Fruit fly (Drosophila melanogaster) whole organism, embryonic: ENCODE results near the gene Sidpn.

Experiments
- Abd-B ChIP-seq: fragments of 200-800 bp; sonication (Bioruptor generic); optimal IDR thresholded peaks from 2 replicates; lab custom pipeline; 2018; ENCODE audit warnings: missing biosample characterization, mild to moderate bottlenecking, missing genetic modification characterization, moderate library complexity
- Aef1 ChIP-seq: fragments of 200-800 bp; sonication (Bioruptor generic); IDR thresholded peaks from 3 replicates; pipeline ENCODE4 v1.3.6; 2022; ENCODE audit warnings: missing biosample characterization, missing genetic modification characterization
- C15 ChIP-seq: fragments of 200-800 bp; sonication (Bioruptor generic); IDR thresholded peaks from 3 replicates; pipeline ENCODE4 v1.3.6; 2022; ENCODE audit warnings: missing biosample characterization, missing genetic modification characterization
- CG1024 ChIP-seq: fragments of 200-800 bp; sonication (Bioruptor generic); IDR thresholded peaks from 2 replicates; pipeline ENCODE4 v1.3.6; 2022; ENCODE audit warnings: missing biosample characterization, missing genetic modification characterization
- CG10431 ChIP-seq: fragments of 200-800 bp; sonication (Bioruptor generic); optimal IDR thresholded peaks from 3 replicates; lab custom pipeline; 2018; ENCODE audit warnings: missing biosample characterization, mild to moderate bottlenecking, missing genetic modification characterization
- CG10654 ChIP-seq: fragments of 200-800 bp; sonication (Bioruptor generic); optimal IDR thresholded peaks from 2 replicates; lab custom pipeline; 2016; ENCODE audit warnings: missing biosample characterization, missing genetic modification characterization
- CG11456 ChIP-seq: fragments of 200-800 bp; sonication (Bioruptor generic); IDR thresholded peaks from 3 replicates; pipeline ENCODE4 v1.3.6; 2022; ENCODE audit warnings: missing biosample characterization, missing genetic modification characterization
- CG12219 ChIP-seq: fragments of 200-800 bp; sonication (Bioruptor generic); optimal IDR thresholded peaks from 3 replicates; lab custom pipeline; 2018; ENCODE audit warnings: missing biosample characterization, mild to moderate bottlenecking, missing genetic modification characterization
- CG14965 ChIP-seq: fragments of 200-800 bp; sonication (Bioruptor generic); optimal IDR thresholded peaks from 2 replicates; lab custom pipeline; 2016; ENCODE audit warnings: missing biosample characterization, missing genetic modification characterization, borderline replicate concordance
- CG15696 ChIP-seq: fragments of 200-800 bp; sonication (Bioruptor generic); optimal IDR thresholded peaks from 2 replicates; lab custom pipeline; 2019; ENCODE audit warnings: missing biosample characterization, mild to moderate bottlenecking, missing genetic modification characterization, moderate library complexity
- CG17359 ChIP-seq: fragments of 200-800 bp; sonication (Bioruptor generic); optimal IDR thresholded peaks from 3 replicates; lab custom pipeline; 2018; ENCODE audit warnings: missing biosample characterization, mild to moderate bottlenecking, missing genetic modification characterization, moderate library complexity
- CG17568 ChIP-seq: fragments of 200-800 bp; sonication (Bioruptor generic); optimal IDR thresholded peaks from 2 replicates; lab custom pipeline; 2018; ENCODE audit warnings: missing biosample characterization, mild to moderate bottlenecking, missing genetic modification characterization, moderate library complexity
- CG18619 ChIP-seq: fragments of 200-800 bp; sonication (Bioruptor generic); optimal IDR thresholded peaks from 3 replicates; lab custom pipeline; 2017; ENCODE audit warnings: missing biosample characterization, mild to moderate bottlenecking, missing genetic modification characterization
- CG2116 ChIP-seq: fragments of 200-800 bp; sonication (Bioruptor generic); optimal IDR thresholded peaks from 3 replicates; lab custom pipeline; 2018; ENCODE audit warnings: missing biosample characterization, mild to moderate bottlenecking, missing genetic modification characterization
- CG2129 ChIP-seq: fragments of 200-800 bp; sonication (Bioruptor generic); IDR thresholded peaks from 2 replicates; pipeline ENCODE4 v1.3.6; 2022; ENCODE audit warnings: missing biosample characterization, missing genetic modification characterization; ENCODE audit not compliant: partially characterized antibody
- CG3163 ChIP-seq: fragments of 200-800 bp; sonication (Bioruptor generic); optimal IDR thresholded peaks from 3 replicates; lab custom pipeline; 2016; ENCODE audit warnings: missing biosample characterization, missing genetic modification characterization
- CG34376 ChIP-seq: fragments of 200-800 bp; sonication (Bioruptor generic); optimal IDR thresholded peaks from 2 replicates; lab custom pipeline; 2018; ENCODE audit warnings: missing biosample characterization, mild to moderate bottlenecking, missing genetic modification characterization
- CG5245 ChIP-seq: fragments of 200-800 bp; sonication (Bioruptor generic); optimal IDR thresholded peaks from 3 replicates; lab custom pipeline; 2016; ENCODE audit warnings: missing biosample characterization, missing genetic modification characterization
- CG6654 ChIP-seq: fragments of 200-800 bp; sonication (Bioruptor generic); optimal IDR thresholded peaks from 2 replicates; lab custom pipeline; 2017; ENCODE audit warnings: missing biosample characterization, mild to moderate bottlenecking, missing genetic modification characterization
- CG7745 ChIP-seq: fragments of 200-800 bp; sonication (Bioruptor generic); optimal IDR thresholded peaks from 2 replicates; lab custom pipeline; 2018; ENCODE audit warnings: missing biosample characterization, mild to moderate bottlenecking, missing genetic modification characterization, moderate library complexity
- Drgx ChIP-seq: fragments of 200-800 bp; sonication (Bioruptor generic); IDR thresholded peaks from 2 replicates; pipeline ENCODE4 v1.3.6; 2022; ENCODE audit warnings: missing biosample characterization, missing genetic modification characterization
- Fer3 ChIP-seq: fragments of 200-800 bp; sonication (Bioruptor generic); optimal IDR thresholded peaks from 2 replicates; lab custom pipeline; 2018; ENCODE audit warnings: missing biosample characterization, mild to moderate bottlenecking, missing genetic modification characterization, moderate library complexity
- H2.0 ChIP-seq: fragments of 200-800 bp; sonication (Bioruptor generic); IDR thresholded peaks from 2 replicates; pipeline ENCODE4 v1.3.6; 2022; ENCODE audit warnings: missing biosample characterization, missing genetic modification characterization
- HHEX ChIP-seq: fragments of 200-800 bp; sonication (Bioruptor generic); optimal IDR thresholded peaks from 3 replicates; lab custom pipeline; 2017; ENCODE audit warnings: missing biosample characterization, mild to moderate bottlenecking, missing genetic modification characterization, missing genetic modification reagents
- Hand ChIP-seq: fragments of 200-800 bp; sonication (Bioruptor generic); optimal IDR thresholded peaks from 2 replicates; lab custom pipeline; 2017; ENCODE audit warnings: mild to moderate bottlenecking, missing biosample characterization, missing genetic modification reagents, missing genetic modification characterization
- NFAT ChIP-seq: fragments of 200-800 bp; sonication (Bioruptor generic); IDR thresholded peaks from 2 replicates; pipeline ENCODE4 v1.3.6; 2022; ENCODE audit warnings: missing biosample characterization, missing genetic modification characterization
- Oaz ChIP-seq: fragments of 200-800 bp; sonication (Bioruptor generic); IDR thresholded peaks from 2 replicates; pipeline ENCODE4 v1.3.6; 2022; ENCODE audit warnings: missing biosample characterization, missing genetic modification characterization
- Six4 ChIP-seq: fragments of 200-800 bp; sonication (Bioruptor generic); optimal IDR thresholded peaks from 2 replicates; lab custom pipeline; 2016; ENCODE audit warnings: missing biosample characterization, missing genetic modification characterization
- Sox100B ChIP-seq: fragments of 200-800 bp; sonication (Bioruptor generic); optimal IDR thresholded peaks from 3 replicates; lab custom pipeline; 2018; ENCODE audit warnings: missing biosample characterization, mild to moderate bottlenecking, missing genetic modification characterization
- Tbp ChIP-seq: fragments of >200 bp; optimal IDR thresholded peaks from 2 replicates; lab custom pipeline; 2018; ENCODE audit warnings: missing biosample characterization, missing genetic modification characterization
- Vsx1 ChIP-seq: fragments of 200-800 bp; sonication (Bioruptor generic); optimal IDR thresholded peaks from 2 replicates; lab custom pipeline; 2017; ENCODE audit warnings: missing biosample characterization, mild to moderate bottlenecking, missing genetic modification characterization, missing genetic modification reagents
- Xrp1 ChIP-seq: fragments of 200-800 bp; sonication (Bioruptor generic); IDR thresholded peaks from 2 replicates; pipeline ENCODE4 v1.3.6; 2022; ENCODE audit warnings: missing biosample characterization, missing genetic modification characterization
- abd-A ChIP-seq: fragments of 200-800 bp; sonication (Bioruptor generic); optimal IDR thresholded peaks from 3 replicates; lab custom pipeline; 2019; ENCODE audit warnings: missing biosample characterization, mild to moderate bottlenecking, missing genetic modification characterization, moderate library complexity
- ara ChIP-seq: fragments of 200-800 bp; sonication (Bioruptor generic); IDR thresholded peaks from 2 replicates; pipeline ENCODE4 v1.3.6; 2022; ENCODE audit warnings: missing biosample characterization, missing genetic modification characterization
- ato ChIP-seq: fragments of 200-800 bp; sonication (Bioruptor generic); IDR thresholded peaks from 2 replicates; pipeline ENCODE4 v1.3.6; 2022; ENCODE audit warnings: missing biosample characterization, missing genetic modification characterization; ENCODE audit not compliant: partially characterized antibody
- bsh ChIP-seq, 2 experiments: fragments of 200-800 bp; sonication (Bioruptor generic); optimal IDR thresholded peaks; 2 replicates each; lab custom pipeline; 2017 to 2018; ENCODE audit warnings: mild to moderate bottlenecking in 2 of 2, missing biosample characterization in 2 of 2, missing genetic modification characterization in 2 of 2, moderate library complexity in 1 of 2
- cas ChIP-seq: fragments of 200-800 bp; sonication (Bioruptor generic); IDR thresholded peaks from 2 replicates; pipeline ENCODE4 v1.3.6; 2022; ENCODE audit warnings: missing biosample characterization, missing genetic modification characterization
- ems ChIP-seq: fragments of 200-800 bp; sonication (Bioruptor generic); optimal IDR thresholded peaks from 3 replicates; lab custom pipeline; 2016; ENCODE audit warnings: missing biosample characterization, missing genetic modification characterization
- gce ChIP-seq: fragments of 200-800 bp; sonication (Bioruptor generic); IDR thresholded peaks from 3 replicates; pipeline ENCODE4 v1.3.6; 2022; ENCODE audit warnings: missing biosample characterization, missing genetic modification characterization
- nerfin-1 ChIP-seq: fragments of 200-800 bp; sonication (Bioruptor generic); optimal IDR thresholded peaks from 3 replicates; lab custom pipeline; 2019; ENCODE audit warnings: missing biosample characterization, mild to moderate bottlenecking, missing genetic modification characterization, moderate library complexity
- onecut ChIP-seq: fragments of 200-800 bp; sonication (Bioruptor generic); IDR thresholded peaks from 2 replicates; pipeline ENCODE4 v1.3.6; 2022; ENCODE audit warnings: missing biosample characterization, missing genetic modification characterization
- otp ChIP-seq: fragments of 200-800 bp; sonication (Bioruptor generic); IDR thresholded peaks from 3 replicates; pipeline ENCODE4, ENCODE4 v1.3.6; 2022; ENCODE audit warnings: missing biosample characterization, missing genetic modification characterization
- pfk ChIP-seq: fragments of 200-800 bp; sonication (Bioruptor generic); optimal IDR thresholded peaks from 2 replicates; lab custom pipeline; 2018; ENCODE audit warnings: missing biosample characterization, mild to moderate bottlenecking, missing genetic modification characterization, moderate library complexity
- pros ChIP-seq: fragments of 200-800 bp; sonication (Bioruptor generic); optimal IDR thresholded peaks from 3 replicates; lab custom pipeline; 2019; ENCODE audit warnings: missing biosample characterization, mild to moderate bottlenecking, missing genetic modification characterization, moderate library complexity
- shn ChIP-seq: fragments of 200-800 bp; sonication (Bioruptor generic); optimal IDR thresholded peaks from 3 replicates; lab custom pipeline; 2016; ENCODE audit warnings: missing biosample characterization, missing genetic modification characterization
- trem ChIP-seq: fragments of 200-800 bp; optimal IDR thresholded peaks from 3 replicates; lab custom pipeline; 2019; ENCODE audit warnings: missing biosample characterization, mild to moderate bottlenecking, missing genetic modification characterization, moderate library complexity
- trh ChIP-seq: fragments of 200-800 bp; sonication (Bioruptor generic); optimal IDR thresholded peaks from 2 replicates; lab custom pipeline; 2016; ENCODE audit warnings: missing biosample characterization, missing genetic modification characterization
- wor ChIP-seq: fragments of 200-800 bp; sonication (Bioruptor generic); IDR thresholded peaks from 2 replicates; pipeline ENCODE4 v1.3.6; 2022; ENCODE audit warnings: missing biosample characterization, missing genetic modification characterization
- zen2 ChIP-seq: fragments of 200-800 bp; sonication (Bioruptor generic); IDR thresholded peaks from 3 replicates; pipeline ENCODE4 v1.3.6; 2022; ENCODE audit warnings: missing biosample characterization, missing genetic modification characterization; ENCODE audit not compliant: partially characterized antibody
- zf30C ChIP-seq: fragments of 200-800 bp; sonication (Bioruptor generic); optimal IDR thresholded peaks from 3 replicates; lab custom pipeline; 2018; ENCODE audit warnings: missing biosample characterization, mild to moderate bottlenecking, missing genetic modification characterization

The Sidpn gene

dm6 chr2L:19058916-19059315 lies 31.4 kb downstream of the Sidpn start, which contains the start of gene Phlpp (continued):
- peak in 1 of 2 experiments; percentile 47 for TF ChIP-seq bsh (GFP tag; optimal IDR thresholded peaks at IDR 0.05; lab: Kevin White, UChicago)
- no peak for TF ChIP-seq ato (GFP tag; lab: Robert Waterston, UW)
- TF ChIP-seq CG6654, result no peak
- 0 out of 3 replicates have a peak, but pooled peaks have one; percentile 24 for TF ChIP-seq otp
- TF ChIP-seq zen2 (GFP tag; lab: Robert Waterston, UW), result no peak
- TF ChIP-seq Sox100B (GFP tag; lab: Kevin White, UChicago), result no peak
- TF ChIP-seq Drgx (GFP tag; lab: Robert Waterston, UW), result peak; percentile 72
- TF ChIP-seq CG34376 (GFP tag; lab: Kevin White, UChicago), result no peak
- no peak for TF ChIP-seq CG14965 (GFP tag; lab: Kevin White, UChicago)
- no peak for TF ChIP-seq abd-A (tag; lab: Kevin White, UChicago)
- 0 out of 2 replicates have a peak, but pooled peaks have one; percentile 38 for TF ChIP-seq wor (GFP tag; lab: Robert Waterston, UW)
- peak; percentile 68 for TF ChIP-seq CG17359 (tag; lab: Kevin White, UChicago)
- TF ChIP-seq CG3163, result peak; percentile 49
- TF ChIP-seq ems, result peak; percentile 28
- 0 out of 3 replicates have a peak, but pooled peaks have one; percentile 44 for TF ChIP-seq C15
- peak; percentile 9 for TF ChIP-seq CG10654
- no peak for TF ChIP-seq Abd-B (GFP tag; lab: Kevin White, UChicago)
- no peak for TF ChIP-seq CG10431 (GFP tag; lab: Kevin White, UChicago)
- peak; percentile 29 for TF ChIP-seq nerfin-1 (tag; lab: Kevin White, UChicago)
- peak; percentile 60 for TF ChIP-seq CG15696 (tag; lab: Kevin White, UChicago)
- TF ChIP-seq trh, result no peak
- peak; percentile 60 for TF ChIP-seq trem (tag; lab: Kevin White, UChicago)
- TF ChIP-seq cas (GFP tag; lab: Robert Waterston, UW), result no peak
- TF ChIP-seq ara (GFP tag; lab: Robert Waterston, UW), result peak; percentile 75; the same call in 1 of the 2 replicates
- TF ChIP-seq Vsx1 (GFP tag; lab: Kevin White, UChicago), result no peak
- TF ChIP-seq Six4, result peak; percentile 8
- no peak for TF ChIP-seq CG2129 (GFP tag; lab: Robert Waterston, UW)
- no peak for TF ChIP-seq zf30C (GFP tag; lab: Kevin White, UChicago)
- no peak for TF ChIP-seq Oaz (GFP tag; lab: Robert Waterston, UW)
- TF ChIP-seq Fer3 (tag; lab: Kevin White, UChicago), result peak; percentile 55
- TF ChIP-seq pros (GFP tag; lab: Kevin White, UChicago), result peak; percentile 45
- TF ChIP-seq Aef1 (GFP tag; lab: Robert Waterston, UW), result peak; percentile 18; the same call in 1 of the 3 replicates
- TF ChIP-seq CG17568, result no peak
- TF ChIP-seq CG2116 (GFP tag; lab: Kevin White, UChicago), result peak; percentile 10
- TF ChIP-seq CG1024 (GFP tag; lab: Robert Waterston, UW), result peak; percentile 69; the same call in 1 of the 2 replicates
- TF ChIP-seq gce (GFP tag; lab: Robert Waterston, UW), result peak; percentile 73; the same call in 2 of the 3 replicates
- TF ChIP-seq Tbp (GFP tag; lab: Kevin White, UChicago), result no peak
- TF ChIP-seq CG5245, result no peak
- TF ChIP-seq CG7745 (tag; lab: Kevin White, UChicago), result no peak
- no peak for TF ChIP-seq shn (GFP tag; lab: Kevin White, UChicago)
- 0 out of 2 replicates have a peak, but pooled peaks have one; percentile 33 for TF ChIP-seq onecut (GFP tag; lab: Robert Waterston, UW)
- TF ChIP-seq NFAT (GFP tag; lab: Robert Waterston, UW), result no peak
- TF ChIP-seq H2.0 (GFP tag; lab: Robert Waterston, UW), result peak; percentile 54; the same call in 1 of the 2 replicates
- TF ChIP-seq HHEX (GFP tag; lab: Kevin White, UChicago), result peak; percentile 8
- TF ChIP-seq CG11456 (GFP tag; lab: Robert Waterston, UW), result no peak
- no peak for TF ChIP-seq Hand (GFP tag; lab: Kevin White, UChicago)
- TF ChIP-seq Xrp1, result peak; percentile 89
- TF ChIP-seq CG18619 (GFP tag; lab: Kevin White, UChicago), result peak; percentile 13
- no peak for TF ChIP-seq pfk (GFP tag; lab: Kevin White, UChicago)
- TF ChIP-seq CG12219, result no peak
